Fruit fly (Drosophila melanogaster) whole organism, embryonic: ENCODE measurements around the gene Cep97.

ENCODE experiments used
- Aef1 ChIP-seq: fragments of 200-800 bp; sonication (Bioruptor generic); IDR thresholded peaks from 3 replicates; pipeline ENCODE4 v1.3.6; 2022; ENCODE audit warnings: missing biosample characterization, missing genetic modification characterization
- Antp ChIP-seq: fragments of 200-800 bp; sonication (Bioruptor generic); optimal IDR thresholded peaks from 3 replicates; lab custom pipeline; 2016; ENCODE audit warnings: missing biosample characterization, missing genetic modification characterization
- Asciz ChIP-seq: fragments of 200-800 bp; sonication (Bioruptor generic); optimal IDR thresholded peaks from 2 replicates; lab custom pipeline; 2017; ENCODE audit warnings: missing biosample characterization, mild to moderate bottlenecking, missing genetic modification characterization, missing genetic modification reagents
- BEAF-32 ChIP-seq: fragments of 200-800 bp; sonication (Bioruptor generic); optimal IDR thresholded peaks from 3 replicates; lab custom pipeline; 2017; ENCODE audit warnings: missing biosample characterization, missing genetic modification characterization, mild to moderate bottlenecking, moderate library complexity, missing genetic modification reagents
- Bgb ChIP-seq: fragments of 200-800 bp; sonication (Bioruptor generic); IDR thresholded peaks from 2 replicates; pipeline ENCODE4 v1.3.6; 2022; ENCODE audit warnings: missing biosample characterization, missing genetic modification characterization; ENCODE audit not compliant: partially characterized antibody
- CG10147 ChIP-seq: fragments of 200-800 bp; sonication (Bioruptor generic); optimal IDR thresholded peaks from 2 replicates; lab custom pipeline; 2019; ENCODE audit warnings: missing biosample characterization, mild to moderate bottlenecking, missing genetic modification characterization, moderate library complexity
- CG10431 ChIP-seq: fragments of 200-800 bp; sonication (Bioruptor generic); optimal IDR thresholded peaks from 3 replicates; lab custom pipeline; 2018; ENCODE audit warnings: missing biosample characterization, mild to moderate bottlenecking, missing genetic modification characterization
- CG12104 ChIP-seq: fragments of 200-800 bp; sonication (Bioruptor generic); optimal IDR thresholded peaks from 3 replicates; lab custom pipeline; 2016; ENCODE audit warnings: missing biosample characterization, missing genetic modification characterization
- CG12769 ChIP-seq: fragments of 200-800 bp; sonication (Bioruptor generic); optimal IDR thresholded peaks from 2 replicates; lab custom pipeline; 2019; ENCODE audit warnings: missing biosample characterization, mild to moderate bottlenecking, missing genetic modification characterization, moderate library complexity
- CG14667 ChIP-seq: fragments of 200-800 bp; sonication (Bioruptor generic); IDR thresholded peaks from 2 replicates; pipeline ENCODE4 v1.3.6; 2022; ENCODE audit warnings: missing biosample characterization, missing genetic modification characterization
- CG14710 ChIP-seq: fragments of 200-800 bp; sonication (Bioruptor generic); optimal IDR thresholded peaks from 3 replicates; lab custom pipeline; 2019; ENCODE audit warnings: missing biosample characterization, mild to moderate bottlenecking, missing genetic modification characterization, moderate library complexity
- CG15479 ChIP-seq: fragments of 200-800 bp; sonication (Bioruptor generic); optimal IDR thresholded peaks from 3 replicates; lab custom pipeline; 2019; ENCODE audit warnings: missing biosample characterization, mild to moderate bottlenecking, missing genetic modification characterization, moderate library complexity
- CG1647 ChIP-seq: fragments of 200-800 bp; sonication (Bioruptor generic); optimal IDR thresholded peaks from 3 replicates; lab custom pipeline; 2016; ENCODE audit warnings: missing biosample characterization, missing genetic modification characterization
- CG17385 ChIP-seq: fragments of 200-800 bp; sonication (Bioruptor generic); optimal IDR thresholded peaks from 3 replicates; lab custom pipeline; 2018; ENCODE audit warnings: missing biosample characterization, mild to moderate bottlenecking, missing genetic modification characterization
- CG17802 ChIP-seq: fragments of 200-800 bp; sonication (Bioruptor generic); optimal IDR thresholded peaks from 2 replicates; lab custom pipeline; 2018; ENCODE audit warnings: missing biosample characterization, mild to moderate bottlenecking, missing genetic modification characterization, moderate library complexity
- CG1832 ChIP-seq: fragments of 200-800 bp; sonication (Bioruptor generic); optimal IDR thresholded peaks from 2 replicates; lab custom pipeline; 2017; ENCODE audit warnings: missing biosample characterization, mild to moderate bottlenecking, missing genetic modification characterization, inconsistent platforms
- CG2712 ChIP-seq: fragments of 200-800 bp; optimal IDR thresholded peaks from 3 replicates; lab custom pipeline; 2019; ENCODE audit warnings: missing biosample characterization, mild to moderate bottlenecking, missing genetic modification characterization, moderate library complexity
- CG3407 ChIP-seq: fragments of 200-800 bp; sonication (Bioruptor generic); optimal IDR thresholded peaks from 2 replicates; lab custom pipeline; 2018; ENCODE audit warnings: missing biosample characterization, mild to moderate bottlenecking, missing genetic modification characterization
- CG4707 ChIP-seq: fragments of 200-800 bp; sonication (Bioruptor generic); optimal IDR thresholded peaks from 2 replicates; lab custom pipeline; 2018; ENCODE audit warnings: missing biosample characterization, mild to moderate bottlenecking, missing genetic modification characterization, moderate library complexity
- CG6791 ChIP-seq: fragments of 200-800 bp; sonication (Bioruptor generic); IDR thresholded peaks from 3 replicates; pipeline ENCODE4 v1.3.6; 2022; ENCODE audit warnings: missing biosample characterization, missing genetic modification characterization; ENCODE audit not compliant: partially characterized antibody
- CG7271 ChIP-seq: fragments of 200-800 bp; sonication (Bioruptor generic); optimal IDR thresholded peaks from 2 replicates; lab custom pipeline; 2018; ENCODE audit warnings: missing biosample characterization, mild to moderate bottlenecking, missing genetic modification characterization, moderate library complexity
- CG7839 ChIP-seq: fragments of 200-800 bp; sonication (Bioruptor generic); optimal IDR thresholded peaks from 3 replicates; lab custom pipeline; 2018; ENCODE audit warnings: missing biosample characterization, mild to moderate bottlenecking, missing genetic modification characterization, moderate library complexity
- CG8281 ChIP-seq: fragments of 200-800 bp; sonication (Bioruptor generic); optimal IDR thresholded peaks from 2 replicates; lab custom pipeline; 2018; ENCODE audit warnings: missing biosample characterization, mild to moderate bottlenecking, missing genetic modification characterization, moderate library complexity
- CG8359 ChIP-seq: fragments of 200-800 bp; sonication (Bioruptor generic); optimal IDR thresholded peaks from 2 replicates; lab custom pipeline; 2017; ENCODE audit warnings: missing biosample characterization, mild to moderate bottlenecking, missing genetic modification characterization, borderline replicate concordance
- CG8924 ChIP-seq: fragments of 200-800 bp; optimal IDR thresholded peaks from 3 replicates; lab custom pipeline; 2019; ENCODE audit warnings: missing biosample characterization, mild to moderate bottlenecking, missing genetic modification characterization, moderate library complexity
- Camta ChIP-seq: fragments of 200-800 bp; sonication (Bioruptor generic); optimal IDR thresholded peaks from 2 replicates; lab custom pipeline; 2016; ENCODE audit warnings: missing biosample characterization, missing genetic modification characterization
- D19B ChIP-seq: fragments of 200-800 bp; sonication (Bioruptor generic); optimal IDR thresholded peaks from 2 replicates; lab custom pipeline; 2017; ENCODE audit warnings: missing biosample characterization, mild to moderate bottlenecking, missing genetic modification characterization
- Dll ChIP-seq: fragments of 200-800 bp; sonication (Bioruptor generic); IDR thresholded peaks from 4 replicates; pipeline ENCODE4 v1.3.6; 2022; ENCODE audit warnings: missing biosample characterization, missing genetic modification characterization; ENCODE audit not compliant: partially characterized antibody
- GATAe ChIP-seq: fragments of 200-800 bp; sonication (Bioruptor generic); conservative IDR thresholded peaks from 2 replicates; pipeline ENCODE4 v1.3.6; 2022; ENCODE audit warnings: missing biosample characterization, missing genetic modification characterization
- H2.0 ChIP-seq: fragments of 200-800 bp; sonication (Bioruptor generic); IDR thresholded peaks from 2 replicates; pipeline ENCODE4 v1.3.6; 2022; ENCODE audit warnings: missing biosample characterization, missing genetic modification characterization
- Nf-YA ChIP-seq: fragments of 200-800 bp; sonication (Bioruptor generic); IDR thresholded peaks from 2 replicates; pipeline ENCODE4 v1.3.6; 2022; ENCODE audit warnings: missing biosample characterization, missing genetic modification characterization
- Opbp ChIP-seq: fragments of 200-800 bp; sonication (Bioruptor generic); IDR thresholded peaks from 3 replicates; pipeline ENCODE4 v1.3.6; 2022; ENCODE audit warnings: missing biosample characterization, missing genetic modification characterization; ENCODE audit not compliant: partially characterized antibody
- Optix ChIP-seq: fragments of 200-800 bp; sonication (Bioruptor generic); IDR thresholded peaks from 3 replicates; pipeline ENCODE4 v1.3.6; 2022; ENCODE audit warnings: missing biosample characterization, missing genetic modification characterization
- Poxn ChIP-seq: fragments of 200-800 bp; sonication (Bioruptor generic); IDR thresholded peaks from 2 replicates; pipeline ENCODE4 v1.3.6; 2022; ENCODE audit warnings: missing biosample characterization, missing genetic modification characterization
- bcd ChIP-seq: fragments of 200-800 bp; sonication (Bioruptor generic); optimal IDR thresholded peaks from 2 replicates; lab custom pipeline; 2017; ENCODE audit warnings: missing biosample characterization, mild to moderate bottlenecking, missing genetic modification characterization
- danr ChIP-seq: fragments of 200-800 bp; sonication (Bioruptor generic); IDR thresholded peaks from 2 replicates; pipeline ENCODE4 v1.3.6; 2022; ENCODE audit warnings: missing biosample characterization, missing genetic modification characterization
- ftz-f1 ChIP-seq: fragments of 200-800 bp; sonication (Bioruptor generic); optimal IDR thresholded peaks from 2 replicates; lab custom pipeline; 2016; ENCODE audit warnings: missing biosample characterization, missing genetic modification characterization
- her ChIP-seq: fragments of 200-800 bp; sonication (Bioruptor generic); optimal IDR thresholded peaks from 2 replicates; lab custom pipeline; 2016; ENCODE audit warnings: missing biosample characterization, missing genetic modification characterization
- lab ChIP-seq: fragments of 200-800 bp; sonication (Bioruptor generic); optimal IDR thresholded peaks from 3 replicates; lab custom pipeline; 2017; ENCODE audit warnings: missing biosample characterization, missing genetic modification characterization, mild to moderate bottlenecking, moderate library complexity, missing genetic modification reagents
- org-1 ChIP-seq: fragments of 200-800 bp; sonication (Bioruptor generic); optimal IDR thresholded peaks from 2 replicates; lab custom pipeline; 2017; ENCODE audit warnings: missing biosample characterization, missing genetic modification characterization
- pb ChIP-seq: fragments of 200-800 bp; sonication (Bioruptor generic); optimal IDR thresholded peaks from 3 replicates; lab custom pipeline; 2016; ENCODE audit warnings: missing biosample characterization, missing genetic modification characterization
- phol ChIP-seq: fragments of 200-800 bp; sonication (Bioruptor generic); optimal IDR thresholded peaks from 3 replicates; lab custom pipeline; 2018; ENCODE audit warnings: missing biosample characterization, mild to moderate bottlenecking, missing genetic modification characterization, moderate library complexity
- sisA ChIP-seq: fragments of 200-800 bp; sonication (Bioruptor generic); IDR thresholded peaks from 2 replicates; pipeline ENCODE4 v1.3.6; 2022; ENCODE audit warnings: missing biosample characterization, missing genetic modification characterization
- slbo ChIP-seq: fragments of 200-800 bp; sonication (Bioruptor generic); IDR thresholded peaks from 2 replicates; pipeline ENCODE4 v1.3.6; 2022; ENCODE audit warnings: missing biosample characterization, missing genetic modification characterization
- sna ChIP-seq: fragments of 200-800 bp; sonication (Bioruptor generic); IDR thresholded peaks from 2 replicates; pipeline ENCODE4 v1.3.6; 2022; ENCODE audit warnings: missing biosample characterization, missing genetic modification characterization; ENCODE audit not compliant: partially characterized antibody
- tup ChIP-seq: fragments of 200-800 bp; sonication (Bioruptor generic); optimal IDR thresholded peaks from 2 replicates; lab custom pipeline; 2016; ENCODE audit warnings: missing biosample characterization, mild to moderate bottlenecking, missing genetic modification characterization, moderate library complexity
- wdn ChIP-seq: fragments of 200-800 bp; sonication (Bioruptor generic); IDR thresholded peaks from 2 replicates; pipeline ENCODE4 v1.3.6; 2022; ENCODE audit warnings: missing biosample characterization, missing genetic modification characterization
- zen2 ChIP-seq: fragments of 200-800 bp; sonication (Bioruptor generic); IDR thresholded peaks from 3 replicates; pipeline ENCODE4 v1.3.6; 2022; ENCODE audit warnings: missing biosample characterization, missing genetic modification characterization; ENCODE audit not compliant: partially characterized antibody
- zfh2 ChIP-seq: fragments of 200-800 bp; sonication (Bioruptor generic); optimal IDR thresholded peaks from 2 replicates; lab custom pipeline; 2016; ENCODE audit warnings: missing biosample characterization, missing genetic modification characterization

Cep97 gene

DNA sequence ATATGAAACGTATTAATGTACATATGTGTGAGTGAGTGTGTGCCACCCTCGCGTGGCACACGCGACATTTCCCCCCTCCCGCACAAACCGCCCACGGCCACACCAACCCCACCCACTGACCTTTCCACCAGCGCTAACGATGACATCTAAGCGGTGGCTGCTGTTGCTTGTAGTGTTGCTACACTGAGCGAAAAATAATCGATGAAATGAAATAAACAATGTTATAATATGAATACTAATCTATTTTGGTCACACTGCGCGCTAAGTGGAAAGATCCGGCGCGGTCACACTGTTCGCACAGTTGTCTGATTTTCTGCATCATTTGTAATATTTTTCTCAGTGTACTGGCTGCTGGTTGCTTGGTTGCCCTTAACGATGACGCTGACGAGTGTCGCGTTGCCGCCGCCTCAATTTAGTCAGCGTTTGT, 35.2 kb upstream of the Cep97 start (continued):
- TF ChIP-seq D19B (GFP tag; lab: Kevin White, UChicago) (peak; percentile 68), GATAe (peak; percentile 74; the same call in 1 of the 2 replicates), Dll (peak; percentile 45; the same call in 1 of the 4 replicates), Camta (GFP tag; lab: Kevin White, UChicago) (peak; percentile 97), CG2712 (peak; percentile 98), CG12769 (tag; lab: Kevin White, UChicago) (peak; percentile 96), slbo (GFP tag; lab: Robert Waterston, UW) (peak; percentile 90), danr (GFP tag; lab: Robert Waterston, UW) (peak; percentile 91), H2.0 (GFP tag; lab: Robert Waterston, UW) (peak; percentile 95), CG1832 (peak; percentile 1), phol (peak; percentile 97), CG4707 (GFP tag; lab: Kevin White, UChicago) (peak; percentile 95), Opbp (GFP tag; lab: Robert Waterston, UW) (no peak), Poxn (GFP tag; lab: Robert Waterston, UW) (peak; percentile 53; the same call in 1 of the 2 replicates), CG10147 (GFP tag; lab: Kevin White, UChicago) (peak; percentile 90), Antp (GFP tag; lab: Kevin White, UChicago) (peak; percentile 96), CG17802 (tag; lab: Kevin White, UChicago) (peak; percentile 91), sna (GFP tag; lab: Robert Waterston, UW) (no peak), CG17385 (GFP tag; lab: Kevin White, UChicago) (peak; percentile 90), CG12104 (GFP tag; lab: Kevin White, UChicago) (peak; percentile 91), pb (peak; percentile 94), lab (GFP tag; lab: Kevin White, UChicago) (peak; percentile 94), tup (peak; percentile 94), sisA (peak; percentile 97), org-1 (GFP tag; lab: Kevin White, UChicago) (peak; percentile 96), Optix (GFP tag; lab: Robert Waterston, UW) (peak; percentile 97), CG1647 (GFP tag; lab: Kevin White, UChicago) (peak; percentile 95), her (GFP tag; lab: Kevin White, UChicago) (peak; percentile 90), wdn (GFP tag; lab: Robert Waterston, UW) (peak; percentile 81), Aef1 (GFP tag; lab: Robert Waterston, UW) (peak; percentile 89), CG7271 (tag; lab: Kevin White, UChicago) (peak; percentile 91), CG14710 (tag; lab: Kevin White, UChicago) (peak; percentile 98), BEAF-32 (peak; percentile 3), CG15479 (GFP tag; lab: Kevin White, UChicago) (peak; percentile 39), CG8359 (peak; percentile 94), ftz-f1 (GFP tag; lab: Kevin White, UChicago) (peak; percentile 24), bcd (GFP tag; lab: Kevin White, UChicago) (peak; percentile 96), Bgb (GFP tag; lab: Robert Waterston, UW) (peak; percentile 26; the same call in 1 of the 2 replicates), CG3407 (peak; percentile 98), Asciz (GFP tag; lab: Kevin White, UChicago) (peak; percentile 94), zen2 (GFP tag; lab: Robert Waterston, UW) (no peak), CG8281 (tag; lab: Kevin White, UChicago) (peak; percentile 84), Nf-YA (peak; percentile 91), CG10431 (peak; percentile 91), zfh2 (GFP tag; lab: Kevin White, UChicago) (peak; percentile 55), CG8924 (tag; lab: Kevin White, UChicago) (peak; percentile 96), CG6791 (GFP tag; lab: Robert Waterston, UW) (0 out of 3 replicates have a peak, but pooled peaks have one; percentile 15), CG14667 (peak; percentile 91), CG7839 (tag; lab: Kevin White, UChicago) (peak; percentile 97)
